Worm (Caenorhabditis elegans) whole organism, L3 larva: Measurements from ENCODE around the gene C50C3.1.

Experiments
- ceh-82 ChIP-seq: fragments of 150-350 bp; optimal IDR thresholded peaks from 2 replicates; lab custom pipeline; 2014; ENCODE audit warnings: missing biosample characterization, missing genetic modification characterization
- egl-5 ChIP-seq: fragments of 150-350 bp; optimal IDR thresholded peaks from 2 replicates; lab custom pipeline; 2017; ENCODE audit warnings: missing biosample characterization, missing genetic modification reagents, missing genetic modification characterization, inconsistent platforms
- jun-1 ChIP-seq: fragments of 150-350 bp; optimal IDR thresholded peaks from 2 replicates; lab custom pipeline; 2014; ENCODE audit warnings: missing biosample characterization, missing genetic modification reagents, missing genetic modification characterization
- nhr-25 ChIP-seq: sonication (generic microtip); optimal IDR thresholded peaks from 2 replicates; lab custom pipeline; 2017; ENCODE audit warnings: missing biosample characterization, missing genetic modification characterization
- pha-4 ChIP-seq: fragments of 150-350 bp; optimal IDR thresholded peaks from 2 replicates; lab custom pipeline; 2014; ENCODE audit warnings: missing biosample characterization, missing genetic modification reagents, missing genetic modification characterization
- pqm-1 ChIP-seq: fragments of 150-350 bp; optimal IDR thresholded peaks from 2 replicates; lab custom pipeline; 2017; ENCODE audit warnings: missing biosample characterization, missing genetic modification characterization, inconsistent platforms
- zag-1 ChIP-seq: fragments of 150-350 bp; optimal IDR thresholded peaks from 2 replicates; lab custom pipeline; 2014; ENCODE audit warnings: missing biosample characterization, missing genetic modification characterization

DNA sequence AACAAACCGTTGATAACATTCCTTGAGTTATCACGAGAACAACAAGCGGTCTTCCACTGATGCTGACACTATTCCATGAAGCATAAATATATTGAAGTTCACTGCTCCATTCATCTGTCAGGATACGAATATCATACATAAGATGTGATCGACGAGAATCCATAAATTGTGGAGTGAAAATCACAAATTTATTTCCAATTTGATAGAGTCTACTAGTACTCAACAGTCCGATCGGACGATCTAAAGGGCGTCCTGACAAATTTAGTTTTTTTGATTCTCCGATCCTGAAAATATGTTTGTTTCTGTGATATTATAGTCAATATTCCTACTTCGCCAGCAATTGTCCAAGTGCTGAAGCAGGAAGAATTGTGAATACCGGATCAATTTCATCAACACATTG lies 49.6 kb upstream of the C50C3.1 start:
- TF ChIP-seq egl-5 (tag; lab: Kevin White, UChicago) (no peak), pqm-1 (tag; lab: Kevin White, UChicago) (no peak), ceh-82 (no peak), nhr-25 (tag; lab: Kevin White, UChicago) (no peak), jun-1 (tag; lab: Kevin White, UChicago) (no peak), pha-4 (tag; lab: Kevin White, UChicago) (no peak), zag-1 (tag; lab: Kevin White, UChicago) (no peak)
